Fruit fly (Drosophila melanogaster) S2 (cell line): ENCODE data around the gene CG5783.
A peak's percentile ranks its signal among the peaks of the same experiment; 100 is the strongest.

Experiments
- CG8478 ChIP-seq: fragments of >200 bp; optimal IDR thresholded peaks from 2 replicates; lab custom pipeline; 2018
- CTCF ChIP-seq, 2 experiments: fragments of >200 bp; optimal IDR thresholded peaks; 2 replicates each; lab custom pipeline; 2018

CG5783 gene

dm6 chr2L:18141471-18142345 lies 14.1 kb upstream of the CG5783 start:
- no peak for TF ChIP-seq CTCF (optimal IDR thresholded peaks at IDR 0.05; lab: Kevin White, UChicago)
- no peak for TF ChIP-seq CG8478 (lab: Kevin White, UChicago)

- TF ChIP-seq CG8478 (lab: Kevin White, UChicago) (no peak), CTCF (optimal IDR thresholded peaks at IDR 0.05; lab: Kevin White, UChicago) (no peak)
Measured at dm6 chr2L:18143176-18143575, 12.7 kb upstream of the CG5783 start.

dm6 chr2L:18144268-18144834 lies 11.5 kb upstream of the CG5783 start:
- TF ChIP-seq CG8478 (lab: Kevin White, UChicago) (no peak), CTCF (optimal IDR thresholded peaks at IDR 0.05; lab: Kevin White, UChicago) (no peak)

dm6 chr2L:18145253-18145652 lies 10.6 kb upstream of the CG5783 start:
- TF ChIP-seq CTCF (optimal IDR thresholded peaks at IDR 0.05; lab: Kevin White, UChicago): no peak
- TF ChIP-seq CG8478 (lab: Kevin White, UChicago): no peak

- TF ChIP-seq CTCF (optimal IDR thresholded peaks at IDR 0.05; lab: Kevin White, UChicago): no peak
- TF ChIP-seq CG8478 (lab: Kevin White, UChicago): no peak
Measured at dm6 chr2L:18145826-18146225, 10.0 kb upstream of the CG5783 start.

- TF ChIP-seq CTCF (optimal IDR thresholded peaks at IDR 0.05; lab: Kevin White, UChicago): no peak
- TF ChIP-seq CG8478 (lab: Kevin White, UChicago): no peak
Measured at dm6 chr2L:18146618-18147099, 9.2 kb upstream of the CG5783 start.

- TF ChIP-seq CTCF (optimal IDR thresholded peaks at IDR 0.05; lab: Kevin White, UChicago) (no peak), CG8478 (lab: Kevin White, UChicago) (no peak)
Measured at dm6 chr2L:18147511-18148072, 8.3 kb upstream of the CG5783 start.

- TF ChIP-seq CG8478 (lab: Kevin White, UChicago) (no peak), CTCF (optimal IDR thresholded peaks at IDR 0.05; lab: Kevin White, UChicago) (no peak)
Measured at dm6 chr2L:18148552-18149219, 7.2 kb upstream of the CG5783 start.

dm6 chr2L:18149903-18150302 lies 5.9 kb upstream of the CG5783 start:
- TF ChIP-seq CTCF (optimal IDR thresholded peaks at IDR 0.05; lab: Kevin White, UChicago) (no peak), CG8478 (lab: Kevin White, UChicago) (no peak)

- TF ChIP-seq CG8478 (lab: Kevin White, UChicago): no peak
- no peak for TF ChIP-seq CTCF (optimal IDR thresholded peaks at IDR 0.05; lab: Kevin White, UChicago)
Measured at dm6 chr2L:18150393-18151133, 5.3 kb upstream of the CG5783 start.

- TF ChIP-seq CTCF (optimal IDR thresholded peaks at IDR 0.05; lab: Kevin White, UChicago) (no peak), CG8478 (lab: Kevin White, UChicago) (no peak)
Measured at dm6 chr2L:18151134-18151825, 4.6 kb upstream of the CG5783 start.

- TF ChIP-seq CG8478 (lab: Kevin White, UChicago): no peak
- no peak for TF ChIP-seq CTCF (optimal IDR thresholded peaks at IDR 0.05; lab: Kevin White, UChicago)
Measured at dm6 chr2L:18151826-18152138, 4.1 kb upstream of the CG5783 start.

dm6 chr2L:18152172-18152639 lies 3.6 kb upstream of the CG5783 start, which contains the start of gene Socs36E:
Socs36E (minus strand) TSS chr2L:18152417.
- TF ChIP-seq CTCF (optimal IDR thresholded peaks at IDR 0.05; lab: Kevin White, UChicago) (peak; percentile 82 to 89), CG8478 (lab: Kevin White, UChicago) (no peak)
